Fruit fly (Drosophila melanogaster) whole organism, embryonic: ENCODE measurements around the gene CG5909.

Experiments
- ATbp ChIP-seq: fragments of 200-800 bp; sonication (Bioruptor generic); optimal IDR thresholded peaks from 2 replicates; lab custom pipeline; 2017; ENCODE audit warnings: missing biosample characterization, mild to moderate bottlenecking, missing genetic modification characterization, missing genetic modification reagents
- Awh ChIP-seq: fragments of 200-800 bp; sonication (Bioruptor generic); IDR thresholded peaks from 2 replicates; pipeline ENCODE4, ENCODE4 v1.3.6; 2022; ENCODE audit warnings: missing biosample characterization, missing genetic modification characterization
- CG10209 ChIP-seq: fragments of 200-800 bp; sonication (Bioruptor generic); optimal IDR thresholded peaks from 3 replicates; lab custom pipeline; 2017; ENCODE audit warnings: missing biosample characterization, mild to moderate bottlenecking, missing genetic modification characterization, missing genetic modification reagents
- CG10431 ChIP-seq: fragments of 200-800 bp; sonication (Bioruptor generic); optimal IDR thresholded peaks from 3 replicates; lab custom pipeline; 2018; ENCODE audit warnings: missing biosample characterization, mild to moderate bottlenecking, missing genetic modification characterization
- CG10462 ChIP-seq: fragments of 200-800 bp; sonication (Bioruptor generic); optimal IDR thresholded peaks from 2 replicates; lab custom pipeline; 2016; ENCODE audit warnings: missing biosample characterization, missing genetic modification characterization
- CG10654 ChIP-seq: fragments of 200-800 bp; sonication (Bioruptor generic); optimal IDR thresholded peaks from 2 replicates; lab custom pipeline; 2016; ENCODE audit warnings: missing biosample characterization, missing genetic modification characterization
- CG11085 ChIP-seq: fragments of 200-800 bp; sonication (Bioruptor generic); IDR thresholded peaks from 2 replicates; pipeline ENCODE4 v1.3.6; 2022; ENCODE audit warnings: missing biosample characterization, missing genetic modification characterization
- CG12236 ChIP-seq: fragments of 200-800 bp; sonication (Bioruptor generic); optimal IDR thresholded peaks from 2 replicates; lab custom pipeline; 2016; ENCODE audit warnings: missing biosample characterization, missing genetic modification characterization
- CG12299 ChIP-seq: fragments of 200-800 bp; sonication (Bioruptor generic); optimal IDR thresholded peaks from 2 replicates; lab custom pipeline; 2018; ENCODE audit warnings: missing biosample characterization, mild to moderate bottlenecking, missing genetic modification characterization
- CG12659 ChIP-seq: fragments of 200-800 bp; sonication (Bioruptor generic); optimal IDR thresholded peaks from 3 replicates; lab custom pipeline; 2017; ENCODE audit warnings: mild to moderate bottlenecking, missing biosample characterization, missing genetic modification reagents, missing genetic modification characterization
- CG13424 ChIP-seq: fragments of 200-800 bp; sonication (Bioruptor generic); optimal IDR thresholded peaks from 2 replicates; lab custom pipeline; 2019; ENCODE audit warnings: missing biosample characterization, mild to moderate bottlenecking, missing genetic modification characterization, moderate library complexity
- CG13894 ChIP-seq: fragments of 200-800 bp; sonication (Bioruptor generic); optimal IDR thresholded peaks from 3 replicates; lab custom pipeline; 2018; ENCODE audit warnings: missing biosample characterization, mild to moderate bottlenecking, missing genetic modification characterization, moderate library complexity
- CG1603 ChIP-seq: fragments of 200-800 bp; sonication (Bioruptor generic); optimal IDR thresholded peaks from 2 replicates; lab custom pipeline; 2019; ENCODE audit warnings: missing biosample characterization, mild to moderate bottlenecking, missing genetic modification characterization, moderate library complexity
- CG17359 ChIP-seq: fragments of 200-800 bp; sonication (Bioruptor generic); optimal IDR thresholded peaks from 3 replicates; lab custom pipeline; 2018; ENCODE audit warnings: missing biosample characterization, mild to moderate bottlenecking, missing genetic modification characterization, moderate library complexity
- CG17361 ChIP-seq: fragments of 200-800 bp; sonication (Bioruptor generic); IDR thresholded peaks from 3 replicates; pipeline ENCODE4 v1.3.6; 2022; ENCODE audit warnings: missing biosample characterization, missing genetic modification characterization
- CG18262 ChIP-seq: fragments of 200-800 bp; optimal IDR thresholded peaks from 3 replicates; lab custom pipeline; 2019; ENCODE audit warnings: missing biosample characterization, mild to moderate bottlenecking, missing genetic modification characterization, moderate library complexity
- CG31365 ChIP-seq: fragments of 200-800 bp; sonication (Bioruptor generic); optimal IDR thresholded peaks from 2 replicates; lab custom pipeline; 2018; ENCODE audit warnings: missing biosample characterization, mild to moderate bottlenecking, missing genetic modification characterization
- CG3838 ChIP-seq: fragments of 200-800 bp; sonication (Bioruptor generic); optimal IDR thresholded peaks from 3 replicates; lab custom pipeline; 2016; ENCODE audit warnings: missing biosample characterization, missing genetic modification characterization
- CG7556 ChIP-seq: fragments of 200-800 bp; sonication (Bioruptor generic); optimal IDR thresholded peaks from 2 replicates; lab custom pipeline; 2017; ENCODE audit warnings: missing biosample characterization, mild to moderate bottlenecking, missing genetic modification characterization
- CG8089 ChIP-seq: fragments of 200-800 bp; sonication (Bioruptor generic); optimal IDR thresholded peaks from 3 replicates; lab custom pipeline; 2016; ENCODE audit warnings: missing biosample characterization, missing genetic modification characterization
- CG8359 ChIP-seq: fragments of 200-800 bp; sonication (Bioruptor generic); optimal IDR thresholded peaks from 2 replicates; lab custom pipeline; 2017; ENCODE audit warnings: missing biosample characterization, mild to moderate bottlenecking, missing genetic modification characterization, borderline replicate concordance
- CG8388 ChIP-seq: fragments of 200-800 bp; sonication (Bioruptor generic); optimal IDR thresholded peaks from 2 replicates; lab custom pipeline; 2019; ENCODE audit warnings: missing biosample characterization, mild to moderate bottlenecking, missing genetic modification characterization, moderate library complexity
- Camta ChIP-seq: fragments of 200-800 bp; sonication (Bioruptor generic); optimal IDR thresholded peaks from 2 replicates; lab custom pipeline; 2016; ENCODE audit warnings: missing biosample characterization, missing genetic modification characterization
- Chrac-16 ChIP-seq: fragments of 200-800 bp; sonication (Bioruptor generic); optimal IDR thresholded peaks from 3 replicates; lab custom pipeline; 2016; ENCODE audit warnings: missing biosample characterization, missing genetic modification characterization
- Dad ChIP-seq: fragments of 200-800 bp; sonication (Bioruptor generic); optimal IDR thresholded peaks from 3 replicates; lab custom pipeline; 2016; ENCODE audit warnings: missing biosample characterization, missing genetic modification characterization
- Fer1 ChIP-seq: fragments of 200-800 bp; sonication (Bioruptor generic); optimal IDR thresholded peaks from 2 replicates; lab custom pipeline; 2017; ENCODE audit warnings: missing biosample characterization, mild to moderate bottlenecking, missing genetic modification characterization
- Hr78 ChIP-seq, 2 experiments: fragments of 200-800 bp in 1 of 2; fragments of >200 bp in 1 of 2; sonication (Bioruptor generic) in 1 of 2; optimal IDR thresholded peaks; 2 replicates each; lab custom pipeline; 2017 to 2019; ENCODE audit warnings: missing biosample characterization in 2 of 2, missing genetic modification characterization in 2 of 2, mild to moderate bottlenecking in 1 of 2, moderate library complexity in 1 of 2
- Kr ChIP-seq: fragments of 200-800 bp; sonication (Bioruptor generic); optimal IDR thresholded peaks from 2 replicates; lab custom pipeline; 2017; ENCODE audit warnings: missing biosample characterization, mild to moderate bottlenecking, missing genetic modification characterization
- Lhr ChIP-seq: fragments of 200-800 bp; sonication (Bioruptor generic); optimal IDR thresholded peaks from 3 replicates; lab custom pipeline; 2017; ENCODE audit warnings: mild to moderate bottlenecking, missing biosample characterization, missing genetic modification reagents, missing genetic modification characterization
- Pdp1 ChIP-seq, 2 experiments: fragments of 200-800 bp; sonication (Bioruptor generic); optimal IDR thresholded peaks; 3 replicates each; lab custom pipeline; 2016; ENCODE audit warnings: missing biosample characterization in 2 of 2, missing genetic modification characterization in 2 of 2, mild to moderate bottlenecking in 1 of 2, moderate library complexity in 1 of 2
- Rx ChIP-seq: fragments of 200-800 bp; sonication (Bioruptor generic); IDR thresholded peaks from 2 replicates; pipeline ENCODE4 v1.3.6; 2022; ENCODE audit warnings: missing biosample characterization, missing genetic modification characterization
- TFAM ChIP-seq: fragments of 200-800 bp; sonication (Bioruptor generic); optimal IDR thresholded peaks from 2 replicates; lab custom pipeline; 2017; ENCODE audit warnings: missing biosample characterization, missing genetic modification characterization, inconsistent platforms
- Xrp1 ChIP-seq: fragments of 200-800 bp; sonication (Bioruptor generic); IDR thresholded peaks from 2 replicates; pipeline ENCODE4 v1.3.6; 2022; ENCODE audit warnings: missing biosample characterization, missing genetic modification characterization
- cwo ChIP-seq: fragments of 200-800 bp; sonication (Bioruptor generic); optimal IDR thresholded peaks from 3 replicates; lab custom pipeline; 2017; ENCODE audit warnings: missing biosample characterization, missing genetic modification characterization, mild to moderate bottlenecking, moderate library complexity, missing genetic modification reagents
- eve ChIP-seq, 2 experiments: fragments of >200 bp; optimal IDR thresholded peaks; 2 replicates each; lab custom pipeline; 2017; ENCODE audit warnings: missing biosample characterization in 2 of 2, missing genetic modification characterization in 2 of 2
- exex ChIP-seq: fragments of 200-800 bp; sonication (Bioruptor generic); optimal IDR thresholded peaks from 4 replicates; lab custom pipeline; 2018; ENCODE audit warnings: missing biosample characterization, mild to moderate bottlenecking, missing genetic modification characterization, moderate library complexity
- fd64A ChIP-seq: fragments of 200-800 bp; sonication (Bioruptor generic); optimal IDR thresholded peaks from 3 replicates; lab custom pipeline; 2018; ENCODE audit warnings: missing biosample characterization, mild to moderate bottlenecking, missing genetic modification characterization
- fd96Cb ChIP-seq: fragments of 200-800 bp; sonication (Bioruptor generic); optimal IDR thresholded peaks from 2 replicates; lab custom pipeline; 2018; ENCODE audit warnings: missing biosample characterization, mild to moderate bottlenecking, missing genetic modification characterization, moderate library complexity
- gce ChIP-seq: fragments of 200-800 bp; sonication (Bioruptor generic); IDR thresholded peaks from 3 replicates; pipeline ENCODE4 v1.3.6; 2022; ENCODE audit warnings: missing biosample characterization, missing genetic modification characterization
- gem ChIP-seq: fragments of 200-800 bp; sonication (Bioruptor generic); optimal IDR thresholded peaks from 2 replicates; lab custom pipeline; 2019; ENCODE audit warnings: missing biosample characterization, mild to moderate bottlenecking, missing genetic modification characterization, moderate library complexity
- lbe ChIP-seq: fragments of 200-800 bp; sonication (Bioruptor generic); optimal IDR thresholded peaks from 2 replicates; lab custom pipeline; 2016; ENCODE audit warnings: missing biosample characterization, mild to moderate bottlenecking, missing genetic modification characterization
- nau ChIP-seq: fragments of 200-800 bp; sonication (Bioruptor generic); optimal IDR thresholded peaks from 3 replicates; lab custom pipeline; 2017; ENCODE audit warnings: missing biosample characterization, mild to moderate bottlenecking, missing genetic modification characterization, missing genetic modification reagents
- nerfin-1 ChIP-seq: fragments of 200-800 bp; sonication (Bioruptor generic); optimal IDR thresholded peaks from 3 replicates; lab custom pipeline; 2019; ENCODE audit warnings: missing biosample characterization, mild to moderate bottlenecking, missing genetic modification characterization, moderate library complexity
- repo ChIP-seq: fragments of 200-800 bp; sonication (Bioruptor generic); optimal IDR thresholded peaks from 2 replicates; lab custom pipeline; 2016; ENCODE audit warnings: missing biosample characterization, missing genetic modification characterization
- run ChIP-seq: fragments of 200-800 bp; sonication (Bioruptor generic); optimal IDR thresholded peaks from 3 replicates; lab custom pipeline; 2018; ENCODE audit warnings: missing biosample characterization, mild to moderate bottlenecking, missing genetic modification characterization
- salm ChIP-seq: fragments of 200-800 bp; sonication (Bioruptor generic); optimal IDR thresholded peaks from 2 replicates; lab custom pipeline; 2018; ENCODE audit warnings: missing biosample characterization, mild to moderate bottlenecking, missing genetic modification characterization
- stc ChIP-seq: fragments of 200-800 bp; sonication (Bioruptor generic); IDR thresholded peaks from 2 replicates; pipeline ENCODE4 v1.3.6; 2022; ENCODE audit warnings: missing biosample characterization, missing genetic modification characterization
- trh ChIP-seq: fragments of 200-800 bp; sonication (Bioruptor generic); optimal IDR thresholded peaks from 2 replicates; lab custom pipeline; 2016; ENCODE audit warnings: missing biosample characterization, missing genetic modification characterization
- vvl ChIP-seq: fragments of 200-800 bp; sonication (Bioruptor generic); IDR thresholded peaks from 2 replicates; pipeline ENCODE4 v1.3.6; 2022; ENCODE audit warnings: missing biosample characterization, missing genetic modification characterization
- zfh1 ChIP-seq: fragments of 200-800 bp; sonication (Bioruptor generic); IDR thresholded peaks from 3 replicates; pipeline ENCODE4 v1.3.6; 2022; ENCODE audit warnings: missing biosample characterization, missing genetic modification characterization

CG5909 gene

DNA sequence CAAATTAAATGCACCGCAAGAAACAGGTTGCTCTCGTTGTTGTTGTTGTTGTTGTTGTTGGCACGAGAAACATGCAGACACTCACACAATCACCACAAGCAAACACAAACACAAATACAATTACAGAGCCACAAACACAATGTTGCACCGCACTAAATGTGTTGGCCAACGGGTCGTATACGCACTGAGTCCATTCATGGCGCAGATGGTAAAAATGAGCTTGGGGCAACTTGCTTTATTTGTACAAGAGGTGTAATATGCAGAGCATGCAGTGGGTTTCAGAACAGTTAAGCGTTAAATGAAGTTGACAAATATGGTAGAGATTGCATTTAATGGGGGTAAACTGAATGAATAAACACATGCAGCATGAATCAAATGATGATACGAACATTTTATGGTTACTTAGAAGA lies 23.0 kb upstream of the CG5909 start (continued):
- TF ChIP-seq nerfin-1 (tag; lab: Kevin White, UChicago), result peak; percentile 56
- TF ChIP-seq CG17359 (tag; lab: Kevin White, UChicago), result peak; percentile 61
- TF ChIP-seq CG10209 (GFP tag; lab: Kevin White, UChicago), result peak; percentile 11
- no peak for TF ChIP-seq exex (tag; lab: Kevin White, UChicago)
- TF ChIP-seq Pdp1 (GFP tag; optimal IDR thresholded peaks at IDR 0.05; lab: Kevin White, UChicago), result no peak
- TF ChIP-seq fd64A (GFP tag; lab: Kevin White, UChicago), result peak; percentile 71
- TF ChIP-seq gem (tag; lab: Kevin White, UChicago), result peak; percentile 40
- TF ChIP-seq ATbp, result peak; percentile 91
- TF ChIP-seq Hr78 (GFP tag; optimal IDR thresholded peaks at IDR 0.05; lab: Kevin White, UChicago), result peak in 1 of 2 experiments; percentile 68
- TF ChIP-seq run (tag; lab: Kevin White, UChicago), result peak; percentile 51
- TF ChIP-seq CG8388, result peak; percentile 6
- peak; percentile 24 for TF ChIP-seq CG10431 (GFP tag; lab: Kevin White, UChicago)
- TF ChIP-seq eve (GFP tag; optimal IDR thresholded peaks at IDR 0.05; lab: Kevin White, UChicago), result peak in 1 of 2 experiments; percentile 58
- peak; percentile 52 for TF ChIP-seq CG12236 (GFP tag; lab: Kevin White, UChicago)
- peak; percentile 8 for TF ChIP-seq CG10462 (GFP tag; lab: Kevin White, UChicago)
- no peak for TF ChIP-seq Rx (GFP tag; lab: Robert Waterston, UW)
- peak; percentile 23 for TF ChIP-seq Lhr
- TF ChIP-seq Dad (GFP tag; lab: Kevin White, UChicago), result no peak
- no peak for TF ChIP-seq gce
- peak; percentile 2 for TF ChIP-seq cwo (GFP tag; lab: Kevin White, UChicago)
- TF ChIP-seq CG1603 (tag; lab: Kevin White, UChicago), result peak; percentile 68
- TF ChIP-seq CG31365, result peak; percentile 1
- peak; percentile 17; the same call in 1 of the 2 replicates for TF ChIP-seq stc
- TF ChIP-seq CG7556 (GFP tag; lab: Kevin White, UChicago), result peak; percentile 41
- peak; percentile 44 for TF ChIP-seq CG12299 (tag; lab: Kevin White, UChicago)
- TF ChIP-seq CG17361, result peak; percentile 56; the same call in 2 of the 3 replicates
- TF ChIP-seq nau (GFP tag; lab: Kevin White, UChicago), result peak; percentile 45
- peak; percentile 22 for TF ChIP-seq CG3838 (GFP tag; lab: Kevin White, UChicago)
- TF ChIP-seq repo (GFP tag; lab: Kevin White, UChicago), result no peak
- no peak for TF ChIP-seq CG11085 (GFP tag; lab: Robert Waterston, UW)
- peak; percentile 24 for TF ChIP-seq CG13424 (tag; lab: Kevin White, UChicago)
- peak; percentile 41; the same call in 1 of the 2 replicates for TF ChIP-seq vvl (GFP tag; lab: Robert Waterston, UW)
- no peak for TF ChIP-seq lbe (GFP tag; lab: Kevin White, UChicago)
- TF ChIP-seq CG12659, result peak; percentile 11
- no peak for TF ChIP-seq Chrac-16 (GFP tag; lab: Kevin White, UChicago)
- TF ChIP-seq Camta (GFP tag; lab: Kevin White, UChicago), result peak; percentile 6
- peak; percentile 51 for TF ChIP-seq Xrp1
- TF ChIP-seq zfh1 (GFP tag; lab: Robert Waterston, UW), result 0 out of 3 replicates have a peak, but pooled peaks have one; percentile 50
- TF ChIP-seq CG10654 (GFP tag; lab: Kevin White, UChicago), result peak; percentile 42
- TF ChIP-seq fd96Cb (tag; lab: Kevin White, UChicago), result peak; percentile 23
- TF ChIP-seq Kr (GFP tag; lab: Kevin White, UChicago), result no peak
- TF ChIP-seq CG8359 (GFP tag; lab: Kevin White, UChicago), result peak; percentile 36
- peak; percentile 25 for TF ChIP-seq Fer1 (GFP tag; lab: Kevin White, UChicago)
- TF ChIP-seq trh (GFP tag; lab: Kevin White, UChicago), result peak; percentile 24
- TF ChIP-seq CG8089 (GFP tag; lab: Kevin White, UChicago), result peak; percentile 30
- TF ChIP-seq Awh, result peak; percentile 11; the same call in 1 of the 2 replicates
- peak; percentile 42 for TF ChIP-seq CG18262 (tag; lab: Kevin White, UChicago)
- TF ChIP-seq salm (tag; lab: Kevin White, UChicago), result peak; percentile 48
- TF ChIP-seq TFAM (GFP tag; lab: Kevin White, UChicago), result peak; percentile 10
- TF ChIP-seq CG13894 (tag; lab: Kevin White, UChicago), result no peak
